Worm (Caenorhabditis elegans) whole organism, L2 larva: Measurements from ENCODE around the gene C51E3.9.
A peak's percentile ranks its signal among the peaks of the same experiment; 100 is the strongest.

Source experiments
- F13H6.1 ChIP-seq: sonication (generic microtip); optimal IDR thresholded peaks from 2 replicates; lab custom pipeline; 2016; ENCODE audit warnings: missing genetic modification characterization, missing compliant biosample characterization
- R02D3.7 ChIP-seq: fragments of 150-350 bp; optimal IDR thresholded peaks from 2 replicates; lab custom pipeline; 2014; ENCODE audit warnings: missing biosample characterization, missing genetic modification characterization
- ZK546.5 ChIP-seq: sonication (generic microtip); optimal IDR thresholded peaks from 2 replicates; lab custom pipeline; 2017; ENCODE audit warnings: missing biosample characterization, missing genetic modification characterization
- alr-1 ChIP-seq: fragments of 150-350 bp; optimal IDR thresholded peaks from 2 replicates; lab custom pipeline; 2014; ENCODE audit warnings: missing biosample characterization, missing genetic modification characterization
- aly-2 ChIP-seq: fragments of 150-350 bp; optimal IDR thresholded peaks from 2 replicates; lab custom pipeline; 2014; ENCODE audit warnings: missing biosample characterization, missing genetic modification characterization
- ama-1 ChIP-seq: fragments of 150-350 bp; optimal IDR thresholded peaks from 2 replicates; lab custom pipeline; 2018; ENCODE audit warnings: inconsistent platforms
- blmp-1 ChIP-seq: sonication (generic microtip); optimal IDR thresholded peaks from 2 replicates; lab custom pipeline; 2017; ENCODE audit warnings: missing genetic modification characterization, mild to moderate bottlenecking, missing compliant biosample characterization, antibody characterized with exemption, moderate library complexity; ENCODE audit not compliant: insufficient read depth
- ceh-16 ChIP-seq: fragments of 150-350 bp; optimal IDR thresholded peaks from 2 replicates; lab custom pipeline; 2014; ENCODE audit warnings: missing biosample characterization, missing genetic modification characterization
- ceh-82 ChIP-seq: fragments of 150-350 bp; optimal IDR thresholded peaks from 2 replicates; lab custom pipeline; 2014; ENCODE audit warnings: missing biosample characterization, missing genetic modification characterization
- crh-2 ChIP-seq: sonication (generic microtip); optimal IDR thresholded peaks from 2 replicates; lab custom pipeline; 2017; ENCODE audit warnings: missing biosample characterization, missing genetic modification characterization
- elt-3 ChIP-seq: sonication (generic microtip); optimal IDR thresholded peaks from 2 replicates; lab custom pipeline; 2017; ENCODE audit warnings: missing biosample characterization, missing genetic modification characterization
- fos-1 ChIP-seq: fragments of 150-350 bp; optimal IDR thresholded peaks from 2 replicates; lab custom pipeline; 2014; ENCODE audit warnings: missing biosample characterization, missing genetic modification characterization
- gmeb-1 ChIP-seq: fragments of 150-350 bp; optimal IDR thresholded peaks from 2 replicates; lab custom pipeline; 2014; ENCODE audit warnings: missing biosample characterization, missing genetic modification characterization
- lin-11 ChIP-seq: fragments of 150-350 bp; sonication (generic microtip); optimal IDR thresholded peaks from 2 replicates; lab custom pipeline; 2014; ENCODE audit warnings: missing biosample characterization, missing genetic modification characterization, inconsistent platforms, mixed read lengths
- lin-13 ChIP-seq: fragments of 150-350 bp; optimal IDR thresholded peaks from 2 replicates; lab custom pipeline; 2014; ENCODE audit warnings: missing biosample characterization, missing genetic modification reagents, missing genetic modification characterization
- lsy-2 ChIP-seq, 2 experiments: fragments of 150-350 bp in 1 of 2; sonication (generic microtip) in 1 of 2; optimal IDR thresholded peaks; 2 replicates each; lab custom pipeline; 2014 to 2017; ENCODE audit warnings: missing biosample characterization in 2 of 2, missing genetic modification characterization in 2 of 2
- mbf-1 ChIP-seq: sonication (generic microtip); optimal IDR thresholded peaks from 2 replicates; lab custom pipeline; 2017; ENCODE audit warnings: missing biosample characterization, missing genetic modification characterization
- mdl-1 ChIP-seq, 2 experiments: fragments of 150-350 bp in 1 of 2; sonication (generic microtip) in 1 of 2; optimal IDR thresholded peaks; 2 replicates each; lab custom pipeline; 2017; ENCODE audit warnings: missing biosample characterization in 2 of 2, missing genetic modification characterization in 2 of 2
- nhr-10 ChIP-seq: sonication (generic microtip); optimal IDR thresholded peaks from 2 replicates; lab custom pipeline; 2017; ENCODE audit warnings: missing biosample characterization, missing genetic modification characterization
- nhr-11 ChIP-seq: fragments of 150-350 bp; optimal IDR thresholded peaks from 2 replicates; lab custom pipeline; 2014; ENCODE audit warnings: missing biosample characterization, missing genetic modification characterization
- nhr-129 ChIP-seq: fragments of 150-350 bp; optimal IDR thresholded peaks from 2 replicates; lab custom pipeline; 2014; ENCODE audit warnings: missing biosample characterization, missing genetic modification characterization
- nhr-23 ChIP-seq: fragments of 150-350 bp; optimal IDR thresholded peaks from 2 replicates; lab custom pipeline; 2014; ENCODE audit warnings: missing biosample characterization, missing genetic modification reagents, missing genetic modification characterization
- nhr-237 ChIP-seq: fragments of 150-350 bp; optimal IDR thresholded peaks from 2 replicates; lab custom pipeline; 2014; ENCODE audit warnings: missing biosample characterization, missing genetic modification characterization
- nhr-6 ChIP-seq: fragments of 150-350 bp; optimal IDR thresholded peaks from 2 replicates; lab custom pipeline; 2014; ENCODE audit warnings: missing biosample characterization, missing genetic modification characterization
- peb-1 ChIP-seq: fragments of 150-350 bp; optimal IDR thresholded peaks from 2 replicates; lab custom pipeline; 2014; ENCODE audit warnings: missing biosample characterization, missing genetic modification characterization
- sem-4 ChIP-seq: fragments of 150-350 bp; optimal IDR thresholded peaks from 2 replicates; lab custom pipeline; 2014; ENCODE audit warnings: missing biosample characterization, missing genetic modification reagents, missing genetic modification characterization
- skn-1 ChIP-seq: sonication (generic microtip); optimal IDR thresholded peaks from 2 replicates; lab custom pipeline; 2017; ENCODE audit warnings: missing biosample characterization, missing genetic modification characterization
- sma-3 ChIP-seq: sonication (generic microtip); optimal IDR thresholded peaks from 2 replicates; lab custom pipeline; 2016; ENCODE audit warnings: missing genetic modification reagents, missing genetic modification characterization, missing compliant biosample characterization
- sma-9 ChIP-seq, 2 experiments: fragments of 150-350 bp in 1 of 2; sonication (generic microtip) in 1 of 2; optimal IDR thresholded peaks; 2 replicates each; lab custom pipeline; 2014 to 2016; ENCODE audit warnings: missing genetic modification characterization in 2 of 2, mild to moderate bottlenecking in 1 of 2, missing biosample characterization in 1 of 2, missing compliant biosample characterization in 1 of 2, missing genetic modification reagents in 1 of 2, moderate library complexity in 1 of 2
- snpc-4 ChIP-seq: fragments of 150-350 bp; optimal IDR thresholded peaks from 2 replicates; lab custom pipeline; 2014; ENCODE audit warnings: missing biosample characterization, missing genetic modification characterization
- unc-39 ChIP-seq: fragments of 150-350 bp; optimal IDR thresholded peaks from 2 replicates; lab custom pipeline; 2014; ENCODE audit warnings: missing biosample characterization, missing genetic modification characterization
- unc-62 ChIP-seq: fragments of 150-350 bp; optimal IDR thresholded peaks from 2 replicates; lab custom pipeline; 2014; ENCODE audit warnings: missing biosample characterization, missing genetic modification reagents, missing genetic modification characterization
- zag-1 ChIP-seq: fragments of 150-350 bp; optimal IDR thresholded peaks from 2 replicates; lab custom pipeline; 2014; ENCODE audit warnings: missing biosample characterization, missing genetic modification characterization
- ztf-11 ChIP-seq: sonication (generic microtip); optimal IDR thresholded peaks from 2 replicates; lab custom pipeline; 2017; ENCODE audit warnings: missing biosample characterization, missing genetic modification characterization
- ztf-4 ChIP-seq: fragments of 150-350 bp; optimal IDR thresholded peaks from 2 replicates; lab custom pipeline; 2014; ENCODE audit warnings: missing biosample characterization, missing genetic modification characterization

C51E3.9 gene

ce11 chrV:10145653-10146052 is at the start of gene C51E3.9:
C51E3.9 (plus strand) TSS chrV:10145953.
- TF ChIP-seq ama-1 (lab: Kevin White, UChicago) (no peak), nhr-129 (tag; lab: Kevin White, UChicago) (peak; percentile 31)
- TF ChIP-seq, all 48 proteins: peak for 1

DNA sequence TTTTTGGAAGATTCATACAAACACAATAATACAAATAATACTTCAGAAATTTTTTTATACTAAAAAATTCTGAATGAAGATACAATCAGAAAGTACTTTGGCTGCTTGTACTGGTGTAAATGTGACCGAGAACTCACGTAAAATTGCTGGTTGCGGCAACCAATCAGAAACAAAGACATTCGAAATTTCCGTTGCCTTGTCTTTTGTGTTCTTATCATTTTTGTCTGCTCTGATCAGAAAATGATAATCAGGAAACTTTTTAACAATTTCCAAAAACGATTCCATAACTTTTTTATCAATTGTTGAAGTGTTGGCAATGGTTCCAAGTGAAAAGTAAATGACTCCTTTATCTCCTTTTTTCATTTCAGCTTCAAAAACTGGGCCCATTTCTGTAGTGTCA is 48.8 kb upstream of the C51E3.9 start:
- TF ChIP-seq unc-39 (tag; lab: Kevin White, UChicago) (no peak), ZK546.5 (tag; lab: Kevin White, UChicago) (no peak), mdl-1 (tag; optimal IDR thresholded peaks at IDR 0.05; lab: Kevin White, UChicago) (no peak), mbf-1 (no peak), sma-3 (no peak), aly-2 (tag; lab: Kevin White, UChicago) (no peak), ztf-11 (tag; lab: Kevin White, UChicago) (no peak), nhr-23 (tag; lab: Kevin White, UChicago) (no peak), lin-13 (GFP tag; lab: Kevin White, UChicago) (no peak), alr-1 (tag; lab: Kevin White, UChicago) (no peak), nhr-129 (tag; lab: Kevin White, UChicago) (no peak), nhr-6 (tag; lab: Kevin White, UChicago) (no peak), gmeb-1 (tag; lab: Kevin White, UChicago) (peak; percentile 33), elt-3 (tag; lab: Kevin White, UChicago) (no peak), crh-2 (peak; percentile 32), fos-1 (tag; lab: Kevin White, UChicago) (peak; percentile 83), unc-62 (no peak), sem-4 (tag; lab: Kevin White, UChicago) (no peak), lin-11 (no peak)
- TF ChIP-seq, all 48 proteins: peak for 3

DNA sequence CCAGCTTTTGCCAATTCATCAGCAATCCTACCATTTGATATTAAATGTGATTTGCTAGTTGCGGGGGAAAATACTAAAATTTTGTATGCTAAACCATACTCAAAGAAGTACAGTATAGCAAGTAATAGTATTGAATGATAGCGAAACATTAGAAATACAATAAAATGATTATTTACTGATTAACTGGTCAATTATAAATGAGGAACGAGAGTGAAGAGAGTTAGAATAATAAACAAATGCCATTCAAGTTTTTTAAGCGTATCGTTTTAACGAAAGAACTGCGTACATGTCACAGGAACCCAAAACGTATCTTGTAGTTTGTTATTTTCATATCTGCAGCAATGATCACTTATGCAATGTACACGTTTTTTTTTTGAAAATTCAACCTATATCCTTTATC is 47.3 kb upstream of the C51E3.9 start, which contains the start of gene ugt-47:
Gene ugt-47 (minus strand): TSS at position 169 of the 400 bp plus-strand sequence.
- TF ChIP-seq aly-2 (tag; lab: Kevin White, UChicago) (no peak), nhr-11 (tag; lab: Kevin White, UChicago) (no peak), R02D3.7 (tag; lab: Kevin White, UChicago) (no peak), zag-1 (tag; lab: Kevin White, UChicago) (no peak), mbf-1 (no peak), ama-1 (lab: Kevin White, UChicago) (no peak), F13H6.1 (tag; lab: Kevin White, UChicago) (no peak), ceh-16 (tag; lab: Kevin White, UChicago) (no peak)

DNA sequence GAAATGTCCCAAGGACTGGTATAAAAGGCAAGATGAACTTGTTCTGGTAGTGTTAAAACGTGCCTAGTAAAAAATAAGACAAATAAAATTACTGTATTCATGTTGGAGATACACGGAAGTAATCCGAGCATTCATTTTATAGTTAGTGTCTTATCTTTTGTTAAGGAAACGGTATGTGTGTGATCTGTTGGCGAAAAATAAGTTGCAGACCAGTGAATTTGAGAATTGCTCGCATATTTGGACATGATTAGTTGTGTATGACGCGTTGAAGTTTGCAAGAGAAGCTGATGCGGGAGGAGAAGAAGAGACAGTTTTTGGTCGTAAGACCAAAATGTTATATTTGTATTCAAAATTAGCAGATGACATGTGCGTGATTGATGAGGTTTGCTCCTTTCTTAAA is 43.8 kb upstream of the C51E3.9 start, which contains the start of gene C08B6.14:
Gene C08B6.14 (minus strand): TSS at position 101 of the 400 bp plus-strand sequence.
- TF ChIP-seq sma-3 (no peak), blmp-1 (no peak), ceh-82 (no peak), nhr-129 (tag; lab: Kevin White, UChicago) (no peak), nhr-10 (tag; lab: Kevin White, UChicago) (no peak), nhr-237 (tag; lab: Kevin White, UChicago) (no peak), alr-1 (tag; lab: Kevin White, UChicago) (no peak), mbf-1 (no peak), lsy-2 (tag; optimal IDR thresholded peaks at IDR 0.05; lab: Kevin White, UChicago) (no peak)

DNA sequence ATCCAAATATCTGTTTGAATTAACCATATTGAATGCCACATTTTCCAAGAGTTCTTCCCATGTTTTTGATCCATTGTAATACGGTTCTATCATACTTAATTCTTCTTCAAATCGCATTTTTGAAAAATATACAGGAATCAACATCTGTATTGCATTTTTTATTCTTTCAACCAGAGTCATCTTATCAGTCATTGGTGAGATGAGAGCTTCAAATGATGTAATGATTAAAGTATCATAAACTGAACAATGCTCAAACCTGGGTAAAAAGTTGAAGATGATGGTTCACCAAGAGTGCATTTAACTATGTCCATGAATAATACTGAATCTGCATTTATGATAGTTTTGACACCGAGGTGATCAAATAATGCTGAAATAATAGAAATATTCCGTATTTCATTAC is 41.9 kb upstream of the C51E3.9 start:
- TF ChIP-seq fos-1 (tag; lab: Kevin White, UChicago), result peak; percentile 16
- TF ChIP-seq skn-1 (tag; lab: Kevin White, UChicago), result no peak
- TF ChIP-seq peb-1 (tag; lab: Kevin White, UChicago), result no peak
- TF ChIP-seq nhr-129 (tag; lab: Kevin White, UChicago), result peak; percentile 62
- TF ChIP-seq ama-1 (lab: Kevin White, UChicago), result no peak
- no peak for TF ChIP-seq ztf-4

- no peak for TF ChIP-seq unc-39 (tag; lab: Kevin White, UChicago)
- no peak for TF ChIP-seq F13H6.1 (tag; lab: Kevin White, UChicago)
- TF ChIP-seq ama-1 (lab: Kevin White, UChicago), result no peak
- TF ChIP-seq ztf-11 (tag; lab: Kevin White, UChicago), result no peak
- TF ChIP-seq lsy-2 (tag; optimal IDR thresholded peaks at IDR 0.05; lab: Kevin White, UChicago), result no peak
- TF ChIP-seq alr-1 (tag; lab: Kevin White, UChicago), result no peak
- TF ChIP-seq snpc-4, result no peak
- TF ChIP-seq sma-9 (GFP tag; optimal IDR thresholded peaks at IDR 0.05; lab: Kevin White, UChicago), result peak; percentile 54
- no peak for TF ChIP-seq sma-9 (tag; optimal IDR thresholded peaks at IDR 0.05; lab: Kevin White, UChicago)
- TF ChIP-seq fos-1 (tag; lab: Kevin White, UChicago), result peak; percentile 67
- no peak for TF ChIP-seq ZK546.5 (tag; lab: Kevin White, UChicago)
- TF ChIP-seq crh-2, result peak; percentile 10
- no peak for TF ChIP-seq lin-11
Measured at ce11 chrV:10104785-10105310, 40.9 kb upstream of the C51E3.9 start, which contains the start of gene ugt-17. ugt-17 (minus strand) TSS chrV:10104964.
